Fruit fly (Drosophila melanogaster) whole organism, embryonic: Measurements from ENCODE around the gene Liprin-beta.

Source experiments
- Aef1 ChIP-seq: fragments of 200-800 bp; sonication (Bioruptor generic); IDR thresholded peaks from 3 replicates; pipeline ENCODE4 v1.3.6; 2022; ENCODE audit warnings: missing biosample characterization, missing genetic modification characterization
- CG10147 ChIP-seq: fragments of 200-800 bp; sonication (Bioruptor generic); optimal IDR thresholded peaks from 2 replicates; lab custom pipeline; 2019; ENCODE audit warnings: missing biosample characterization, mild to moderate bottlenecking, missing genetic modification characterization, moderate library complexity
- CG10565 ChIP-seq: fragments of 200-800 bp; sonication (Bioruptor generic); optimal IDR thresholded peaks from 3 replicates; lab custom pipeline; 2016; ENCODE audit warnings: missing biosample characterization, mild to moderate bottlenecking, missing genetic modification characterization
- CG11504 ChIP-seq: fragments of 200-800 bp; sonication (Bioruptor generic); optimal IDR thresholded peaks from 3 replicates; lab custom pipeline; 2019; ENCODE audit warnings: missing biosample characterization, mild to moderate bottlenecking, missing genetic modification characterization, moderate library complexity
- CG12236 ChIP-seq: fragments of 200-800 bp; sonication (Bioruptor generic); optimal IDR thresholded peaks from 2 replicates; lab custom pipeline; 2016; ENCODE audit warnings: missing biosample characterization, missing genetic modification characterization
- CG12299 ChIP-seq: fragments of 200-800 bp; sonication (Bioruptor generic); optimal IDR thresholded peaks from 2 replicates; lab custom pipeline; 2018; ENCODE audit warnings: missing biosample characterization, mild to moderate bottlenecking, missing genetic modification characterization
- CG13624 ChIP-seq: fragments of 200-800 bp; sonication (Bioruptor generic); optimal IDR thresholded peaks from 2 replicates; lab custom pipeline; 2016; ENCODE audit warnings: missing biosample characterization, missing genetic modification characterization
- CG13894 ChIP-seq: fragments of 200-800 bp; sonication (Bioruptor generic); optimal IDR thresholded peaks from 3 replicates; lab custom pipeline; 2018; ENCODE audit warnings: missing biosample characterization, mild to moderate bottlenecking, missing genetic modification characterization, moderate library complexity
- CG15011 ChIP-seq: fragments of 200-800 bp; sonication (Bioruptor generic); optimal IDR thresholded peaks from 3 replicates; lab custom pipeline; 2018; ENCODE audit warnings: missing biosample characterization, mild to moderate bottlenecking, missing genetic modification characterization
- CG15269 ChIP-seq: fragments of 200-800 bp; sonication (Bioruptor generic); optimal IDR thresholded peaks from 2 replicates; lab custom pipeline; 2018; ENCODE audit warnings: missing biosample characterization, mild to moderate bottlenecking, missing genetic modification characterization, moderate library complexity
- CG2199 ChIP-seq: fragments of 200-800 bp; sonication (Bioruptor generic); IDR thresholded peaks from 3 replicates; pipeline ENCODE4 v1.3.6; 2022; ENCODE audit warnings: missing biosample characterization, missing genetic modification characterization
- CG2712 ChIP-seq: fragments of 200-800 bp; optimal IDR thresholded peaks from 3 replicates; lab custom pipeline; 2019; ENCODE audit warnings: missing biosample characterization, mild to moderate bottlenecking, missing genetic modification characterization, moderate library complexity
- CG32532 ChIP-seq: fragments of 200-800 bp; sonication (Bioruptor generic); IDR thresholded peaks from 2 replicates; pipeline ENCODE4 v1.3.6; 2022; ENCODE audit warnings: missing biosample characterization, missing genetic modification characterization
- CG5180 ChIP-seq: fragments of 200-800 bp; sonication (Bioruptor generic); optimal IDR thresholded peaks from 3 replicates; lab custom pipeline; 2017; ENCODE audit warnings: missing biosample characterization, missing genetic modification characterization, mild to moderate bottlenecking, moderate library complexity, missing genetic modification reagents
- CG6254 ChIP-seq: fragments of 200-800 bp; sonication (Bioruptor generic); optimal IDR thresholded peaks from 3 replicates; lab custom pipeline; 2017; ENCODE audit warnings: mild to moderate bottlenecking, missing biosample characterization, missing genetic modification reagents, missing genetic modification characterization
- CG8281 ChIP-seq: fragments of 200-800 bp; sonication (Bioruptor generic); optimal IDR thresholded peaks from 2 replicates; lab custom pipeline; 2018; ENCODE audit warnings: missing biosample characterization, mild to moderate bottlenecking, missing genetic modification characterization, moderate library complexity
- E2f1 ChIP-seq: fragments of 200-800 bp; sonication (Bioruptor generic); IDR thresholded peaks from 2 replicates; pipeline ENCODE4 v1.3.6; 2022; ENCODE audit warnings: missing biosample characterization, missing genetic modification characterization
- ERR ChIP-seq: fragments of 200-800 bp; sonication (Bioruptor generic); optimal IDR thresholded peaks from 2 replicates; lab custom pipeline; 2016; ENCODE audit warnings: missing biosample characterization, missing genetic modification characterization
- Eip74EF ChIP-seq, 2 experiments: fragments of 200-800 bp in 1 of 2; fragments of >200 bp in 1 of 2; sonication (Bioruptor generic) in 1 of 2; optimal IDR thresholded peaks; 2 replicates each; lab custom pipeline; 2017 to 2019; ENCODE audit warnings: missing biosample characterization in 2 of 2, missing genetic modification characterization in 2 of 2, mild to moderate bottlenecking in 1 of 2, moderate library complexity in 1 of 2
- HLHmδ ChIP-seq: fragments of 200-800 bp; sonication (Bioruptor generic); optimal IDR thresholded peaks from 2 replicates; lab custom pipeline; 2018; ENCODE audit warnings: missing biosample characterization, mild to moderate bottlenecking, missing genetic modification characterization, moderate library complexity
- Hmx ChIP-seq: fragments of 200-800 bp; sonication (Bioruptor generic); optimal IDR thresholded peaks from 2 replicates; lab custom pipeline; 2016; ENCODE audit warnings: missing biosample characterization, missing genetic modification characterization
- Lhr ChIP-seq: fragments of 200-800 bp; sonication (Bioruptor generic); optimal IDR thresholded peaks from 3 replicates; lab custom pipeline; 2017; ENCODE audit warnings: mild to moderate bottlenecking, missing biosample characterization, missing genetic modification reagents, missing genetic modification characterization
- Mad ChIP-seq: fragments of 200-800 bp; sonication (Bioruptor generic); optimal IDR thresholded peaks from 2 replicates; lab custom pipeline; 2016; ENCODE audit warnings: missing biosample characterization, missing genetic modification characterization
- Meics ChIP-seq: fragments of 200-800 bp; sonication (Bioruptor generic); optimal IDR thresholded peaks from 2 replicates; lab custom pipeline; 2017; ENCODE audit warnings: missing biosample characterization, mild to moderate bottlenecking, missing genetic modification characterization
- Oli ChIP-seq: fragments of 200-800 bp; sonication (Bioruptor generic); optimal IDR thresholded peaks from 2 replicates; lab custom pipeline; 2018; ENCODE audit warnings: missing biosample characterization, mild to moderate bottlenecking, missing genetic modification characterization, moderate library complexity
- Opbp ChIP-seq: fragments of 200-800 bp; sonication (Bioruptor generic); IDR thresholded peaks from 3 replicates; pipeline ENCODE4 v1.3.6; 2022; ENCODE audit warnings: missing biosample characterization, missing genetic modification characterization; ENCODE audit not compliant: partially characterized antibody
- Optix ChIP-seq: fragments of 200-800 bp; sonication (Bioruptor generic); IDR thresholded peaks from 3 replicates; pipeline ENCODE4 v1.3.6; 2022; ENCODE audit warnings: missing biosample characterization, missing genetic modification characterization
- ato ChIP-seq: fragments of 200-800 bp; sonication (Bioruptor generic); IDR thresholded peaks from 2 replicates; pipeline ENCODE4 v1.3.6; 2022; ENCODE audit warnings: missing biosample characterization, missing genetic modification characterization; ENCODE audit not compliant: partially characterized antibody
- az2 ChIP-seq: fragments of 200-800 bp; sonication (Bioruptor generic); optimal IDR thresholded peaks from 3 replicates; lab custom pipeline; 2016; ENCODE audit warnings: missing biosample characterization, missing genetic modification characterization
- crp ChIP-seq, 2 experiments: fragments of 200-800 bp; sonication (Bioruptor generic); optimal IDR thresholded peaks; 2 replicates in 1 of 2; 3 replicates in 1 of 2; lab custom pipeline; 2017; ENCODE audit warnings: missing biosample characterization in 2 of 2, missing genetic modification characterization in 2 of 2, mild to moderate bottlenecking in 1 of 2, moderate library complexity in 1 of 2
- dmrt11E ChIP-seq: fragments of 200-800 bp; sonication (Bioruptor generic); optimal IDR thresholded peaks from 3 replicates; lab custom pipeline; 2018; ENCODE audit warnings: missing biosample characterization, mild to moderate bottlenecking, missing genetic modification characterization, moderate library complexity
- esg ChIP-seq: fragments of 200-800 bp; sonication (Bioruptor generic); conservative IDR thresholded peaks from 2 replicates; pipeline ENCODE4 v1.3.6; 2022; ENCODE audit warnings: missing biosample characterization, missing genetic modification characterization
- fd96Cb ChIP-seq: fragments of 200-800 bp; sonication (Bioruptor generic); optimal IDR thresholded peaks from 2 replicates; lab custom pipeline; 2018; ENCODE audit warnings: missing biosample characterization, mild to moderate bottlenecking, missing genetic modification characterization, moderate library complexity
- hkb ChIP-seq, 2 experiments: fragments of 200-800 bp in 1 of 2; fragments of >200 bp in 1 of 2; sonication (Bioruptor generic) in 1 of 2; IDR thresholded peaks in 1 of 2; optimal IDR thresholded peaks in 1 of 2; 2 replicates each; pipeline versions ENCODE4 v1.3.6 to Lab custom; 2017 to 2022; ENCODE audit warnings: missing biosample characterization in 1 of 2, missing genetic modification characterization in 1 of 2
- kay ChIP-seq: fragments of 200-800 bp; sonication (Bioruptor generic); optimal IDR thresholded peaks from 2 replicates; lab custom pipeline; 2016; ENCODE audit warnings: missing biosample characterization, missing genetic modification characterization
- lmd ChIP-seq: fragments of 200-800 bp; sonication (Bioruptor generic); IDR thresholded peaks from 2 replicates; pipeline ENCODE4 v1.3.6; 2022; ENCODE audit warnings: missing biosample characterization, missing genetic modification characterization
- lola ChIP-seq, 3 experiments: fragments of >200 bp in 2 of 3; fragments of 200-800 bp in 1 of 3; sonication (Bioruptor generic) in 1 of 3; optimal IDR thresholded peaks; 2 replicates each; lab custom pipeline; 2017 to 2019; ENCODE audit warnings: missing biosample characterization in 3 of 3, missing genetic modification characterization in 3 of 3, mild to moderate bottlenecking in 1 of 3, moderate library complexity in 1 of 3
- mam ChIP-seq: fragments of 200-800 bp; sonication (Bioruptor generic); optimal IDR thresholded peaks from 3 replicates; lab custom pipeline; 2016; ENCODE audit warnings: missing biosample characterization, missing genetic modification characterization
- pita ChIP-seq: fragments of 200-800 bp; sonication (Bioruptor generic); optimal IDR thresholded peaks from 2 replicates; lab custom pipeline; 2017; ENCODE audit warnings: missing biosample characterization, mild to moderate bottlenecking, missing genetic modification characterization
- pros ChIP-seq: fragments of 200-800 bp; sonication (Bioruptor generic); optimal IDR thresholded peaks from 3 replicates; lab custom pipeline; 2019; ENCODE audit warnings: missing biosample characterization, mild to moderate bottlenecking, missing genetic modification characterization, moderate library complexity
- pum ChIP-seq: fragments of 200-800 bp; sonication (Bioruptor generic); optimal IDR thresholded peaks from 2 replicates; lab custom pipeline; 2016; ENCODE audit warnings: missing biosample characterization, missing genetic modification characterization
- rib ChIP-seq: fragments of 200-800 bp; sonication (Bioruptor generic); IDR thresholded peaks from 2 replicates; pipeline ENCODE4 v1.3.6; 2022; ENCODE audit warnings: missing biosample characterization, missing genetic modification characterization
- sens ChIP-seq: fragments of 200-800 bp; sonication (Bioruptor generic); peaks from one replicate; lab custom pipeline; 2016; ENCODE audit warnings: missing biosample characterization, missing genetic modification characterization
- slou ChIP-seq: fragments of 200-800 bp; sonication (Bioruptor generic); optimal IDR thresholded peaks from 3 replicates; lab custom pipeline; 2016; ENCODE audit warnings: missing biosample characterization, missing genetic modification characterization
- stwl ChIP-seq: fragments of 200-800 bp; sonication (Bioruptor generic); optimal IDR thresholded peaks from 3 replicates; lab custom pipeline; 2018; ENCODE audit warnings: missing biosample characterization, mild to moderate bottlenecking, missing genetic modification characterization, moderate library complexity
- tin ChIP-seq: fragments of 200-800 bp; sonication (Bioruptor generic); optimal IDR thresholded peaks from 3 replicates; lab custom pipeline; 2016; ENCODE audit warnings: missing biosample characterization, missing genetic modification characterization
- wdn ChIP-seq: fragments of 200-800 bp; sonication (Bioruptor generic); IDR thresholded peaks from 2 replicates; pipeline ENCODE4 v1.3.6; 2022; ENCODE audit warnings: missing biosample characterization, missing genetic modification characterization
- wek ChIP-seq: fragments of 200-800 bp; sonication (Bioruptor generic); optimal IDR thresholded peaks from 3 replicates; lab custom pipeline; 2018; ENCODE audit warnings: missing biosample characterization, mild to moderate bottlenecking, missing genetic modification characterization, moderate library complexity

The Liprin-beta gene

dm6 chr3L:13479609-13480240 is 33.3 kb upstream of the Liprin-beta start:
- TF ChIP-seq wdn (GFP tag; lab: Robert Waterston, UW) (0 out of 2 replicates have a peak, but pooled peaks have one; percentile 21), lola (GFP tag; optimal IDR thresholded peaks at IDR 0.05; lab: Kevin White, UChicago) (no peak), CG15011 (GFP tag; lab: Kevin White, UChicago) (peak; percentile 12), stwl (no peak), az2 (GFP tag; lab: Kevin White, UChicago) (peak; percentile 30), Meics (peak; percentile 81), Optix (GFP tag; lab: Robert Waterston, UW) (no peak), hkb (optimal IDR thresholded peaks at IDR 0.05; lab: Kevin White, UChicago) (no peak), hkb (GFP tag; IDR thresholded peaks at IDR 0.05; lab: Robert Waterston, UW) (peak; percentile 59), kay (peak; percentile 23), CG8281 (peak; percentile 0), Aef1 (GFP tag; lab: Robert Waterston, UW) (no peak; the same call in 2 of the 3 replicates), Eip74EF (GFP tag; optimal IDR thresholded peaks at IDR 0.05; lab: Kevin White, UChicago) (no peak), mam (GFP tag; lab: Kevin White, UChicago) (peak; percentile 51), CG6254 (GFP tag; lab: Kevin White, UChicago) (peak; percentile 17), Mad (GFP tag; lab: Kevin White, UChicago) (no peak), CG32532 (GFP tag; lab: Robert Waterston, UW) (peak; percentile 52; the same call in 1 of the 2 replicates), CG11504 (tag; lab: Kevin White, UChicago) (peak; percentile 75), pita (no peak), sens (GFP tag; lab: Kevin White, UChicago) (peak; percentile 88), slou (GFP tag; lab: Kevin White, UChicago) (no peak), CG5180 (GFP tag; lab: Kevin White, UChicago) (peak; percentile 44), pros (no peak), CG13624 (GFP tag; lab: Kevin White, UChicago) (peak; percentile 39), CG2199 (GFP tag; lab: Robert Waterston, UW) (0 out of 3 replicates have a peak, but pooled peaks have one; percentile 69), ato (GFP tag; lab: Robert Waterston, UW) (peak; percentile 33; the same call in 1 of the 2 replicates), dmrt11E (tag; lab: Kevin White, UChicago) (no peak), Opbp (GFP tag; lab: Robert Waterston, UW) (no peak), lmd (GFP tag; lab: Robert Waterston, UW) (peak; percentile 65), esg (GFP tag; lab: Robert Waterston, UW) (peak; percentile 34), HLHmδ (GFP tag; lab: Kevin White, UChicago) (no peak), pum (no peak), rib (GFP tag; lab: Robert Waterston, UW) (no peak), Lhr (GFP tag; lab: Kevin White, UChicago) (no peak), fd96Cb (peak; percentile 12), CG2712 (peak; percentile 31), crp (GFP tag; optimal IDR thresholded peaks at IDR 0.05; lab: Kevin White, UChicago) (no peak), ERR (GFP tag; lab: Kevin White, UChicago) (no peak), Oli (tag; lab: Kevin White, UChicago) (peak; percentile 63), CG13894 (tag; lab: Kevin White, UChicago) (peak; percentile 60), E2f1 (GFP tag; lab: Robert Waterston, UW) (peak; percentile 39; the same call in 1 of the 2 replicates), CG12299 (tag; lab: Kevin White, UChicago) (no peak), Hmx (GFP tag; lab: Kevin White, UChicago) (no peak), tin (peak; percentile 6), CG12236 (no peak), CG10147 (GFP tag; lab: Kevin White, UChicago) (peak; percentile 40), CG10565 (GFP tag; lab: Kevin White, UChicago) (no peak), CG15269 (tag; lab: Kevin White, UChicago) (peak; percentile 64), wek (GFP tag; lab: Kevin White, UChicago) (no peak)
